Fruit fly (Drosophila melanogaster): ENCODE results near the gene nsl1.

nsl1 gene

DNA sequence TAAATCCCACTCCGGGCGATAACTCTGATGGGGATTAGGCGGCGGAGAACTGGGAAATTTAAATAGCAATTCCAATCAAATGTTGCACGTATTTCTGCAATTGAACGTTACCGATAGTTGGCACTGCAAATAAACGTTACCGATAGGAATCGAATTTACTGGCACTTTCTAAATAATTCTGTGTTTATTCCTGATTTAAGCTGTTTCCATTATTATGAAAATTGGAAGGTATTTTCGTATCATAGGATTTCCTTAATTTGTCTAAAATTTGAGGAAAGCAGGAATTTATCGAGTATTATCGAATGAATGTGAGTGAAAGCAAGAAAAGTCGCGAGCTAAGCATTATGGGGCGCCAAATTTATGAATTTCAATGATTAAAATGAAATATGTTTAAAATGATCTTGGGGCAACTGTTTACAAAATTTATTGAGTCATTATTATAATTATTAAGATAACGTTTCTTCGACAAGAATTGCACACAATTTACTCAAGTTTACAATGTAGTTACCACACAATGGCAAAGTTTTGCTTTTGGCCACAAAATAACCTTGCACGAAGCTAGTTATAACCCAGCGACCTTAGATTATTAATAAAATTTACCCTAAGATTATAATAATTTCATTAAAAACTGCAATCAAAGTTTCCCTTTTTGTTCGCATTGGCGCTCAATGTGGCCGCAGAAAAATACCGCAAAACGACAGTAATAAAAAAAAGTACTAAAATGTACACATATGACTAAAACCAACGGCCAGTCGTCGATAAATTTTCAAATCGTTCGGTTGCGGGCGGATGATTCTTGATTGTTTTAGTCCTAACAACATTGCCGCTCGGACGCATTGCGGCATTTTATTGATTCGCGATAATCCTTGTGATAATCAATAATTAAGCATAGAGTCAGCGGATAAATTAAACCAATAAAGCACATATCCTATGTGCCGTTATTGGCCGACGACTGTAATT is 10.2 kb downstream of the nsl1 start, which contains the start of gene alpha-Man-IIb (continued):
- TF ChIP-seq Gsc (GFP tag; IDR thresholded peaks at IDR 0.05) (no peak), CG13894 (tag; optimal IDR thresholded peaks at IDR 0.05) (peak; percentile 6), CG9437 (GFP tag; optimal IDR thresholded peaks at IDR 0.05) (no peak), kah (GFP tag; optimal IDR thresholded peaks at IDR 0.05) (no peak), ewg (GFP tag; optimal IDR thresholded peaks at IDR 0.05) (no peak), sug (tag; optimal IDR thresholded peaks at IDR 0.05) (peak; percentile 25), CG6813 (GFP tag; optimal IDR thresholded peaks at IDR 0.05) (no peak), schlank (tag; optimal IDR thresholded peaks at IDR 0.05) (no peak), CG7745 (tag; optimal IDR thresholded peaks at IDR 0.05) (no peak), Hand (GFP tag; optimal IDR thresholded peaks at IDR 0.05) (no peak), sc (optimal IDR thresholded peaks at IDR 0.05) (no peak), sc (GFP tag; optimal IDR thresholded peaks at IDR 0.05) (no peak), pnt (GFP tag; optimal IDR thresholded peaks at IDR 0.05) (no peak), CG6791 (GFP tag; IDR thresholded peaks at IDR 0.05; ENCODE audit: partially characterized antibody) (peak; percentile 50; the same call in 1 of the 3 replicates), HmgD (GFP tag; optimal IDR thresholded peaks at IDR 0.05) (no peak), ap (GFP tag; IDR thresholded peaks at IDR 0.05) (no peak), CG9609 (GFP tag; optimal IDR thresholded peaks at IDR 0.05) (no peak), Optix (GFP tag; IDR thresholded peaks at IDR 0.05) (no peak), crp (GFP tag; optimal IDR thresholded peaks at IDR 0.05) (peak in 1 of 2 experiments; percentile 71), org-1 (GFP tag; optimal IDR thresholded peaks at IDR 0.05) (no peak), CG32767 (GFP tag; IDR thresholded peaks at IDR 0.05) (0 out of 2 replicates have a peak, but pooled peaks have one; percentile 12), MBD-R2 (GFP tag; IDR thresholded peaks at IDR 0.05) (peak; percentile 43; the same call in 1 of the 2 replicates), Hsf (GFP tag; optimal IDR thresholded peaks at IDR 0.05) (peak; percentile 9), CG2116 (GFP tag; optimal IDR thresholded peaks at IDR 0.05) (peak; percentile 59), CG18262 (tag; optimal IDR thresholded peaks at IDR 0.05) (no peak), bab2 (GFP tag; optimal IDR thresholded peaks at IDR 0.05) (no peak), YL-1 (GFP tag; optimal IDR thresholded peaks at IDR 0.05) (peak; percentile 4), emc (GFP tag; optimal IDR thresholded peaks at IDR 0.05) (no peak), HLH3B (GFP tag; IDR thresholded peaks at IDR 0.05) (peak; percentile 17; the same call in 1 of the 2 replicates), BEAF-32 (GFP tag; optimal IDR thresholded peaks at IDR 0.05) (peak; percentile 80), B-H2 (GFP tag; optimal IDR thresholded peaks at IDR 0.05) (no peak), D19B (GFP tag; optimal IDR thresholded peaks at IDR 0.05) (no peak), CG34224 (GFP tag; IDR thresholded peaks at IDR 0.05; ENCODE audit: partially characterized antibody) (peak; percentile 92), h (optimal IDR thresholded peaks at IDR 0.05) (no peak), zfh1 (GFP tag; IDR thresholded peaks at IDR 0.05) (peak; percentile 55; the same call in 1 of the 3 replicates), ERR (GFP tag; optimal IDR thresholded peaks at IDR 0.05) (no peak), lola (GFP tag; optimal IDR thresholded peaks at IDR 0.05) (no peak), ssp (GFP tag; IDR thresholded peaks at IDR 0.05) (0 out of 2 replicates have a peak, but pooled peaks have one; percentile 13), hbn (GFP tag; IDR thresholded peaks at IDR 0.05; ENCODE audit: partially characterized antibody) (peak; percentile 84), Nf-YB (GFP tag; optimal IDR thresholded peaks at IDR 0.05) (peak; percentile 17), vvl (GFP tag; IDR thresholded peaks at IDR 0.05) (peak; percentile 52), croc (GFP tag; conservative IDR thresholded peaks at IDR 0.05) (no peak), CG13775 (GFP tag; optimal IDR thresholded peaks at IDR 0.05) (peak; percentile 8), CG16813 (GFP tag; IDR thresholded peaks at IDR 0.05; ENCODE audit: partially characterized antibody) (peak; percentile 69; the same call in 2 of the 3 replicates), CG4282 (GFP tag; optimal IDR thresholded peaks at IDR 0.05) (no peak), CG13123 (GFP tag; optimal IDR thresholded peaks at IDR 0.05) (no peak), Ptx1 (GFP tag; IDR thresholded peaks at IDR 0.05) (peak; percentile 31; the same call in 1 of the 2 replicates), tio (GFP tag; optimal IDR thresholded peaks at IDR 0.05) (no peak)
